Fruit fly (Drosophila melanogaster) whole organism, wandering third instar larva: ENCODE results near the gene RhoGAP16F.

ENCODE experiments used
- HLH106 ChIP-seq: fragments of 200-800 bp; optimal IDR thresholded peaks from 3 replicates; lab custom pipeline; 2019; ENCODE audit warnings: missing biosample characterization, mild to moderate bottlenecking, missing genetic modification characterization, moderate library complexity
- dsf ChIP-seq: sonication (Bioruptor generic); optimal IDR thresholded peaks from 2 replicates; lab custom pipeline; 2016; ENCODE audit warnings: missing biosample characterization, missing genetic modification characterization, borderline replicate concordance

DNA sequence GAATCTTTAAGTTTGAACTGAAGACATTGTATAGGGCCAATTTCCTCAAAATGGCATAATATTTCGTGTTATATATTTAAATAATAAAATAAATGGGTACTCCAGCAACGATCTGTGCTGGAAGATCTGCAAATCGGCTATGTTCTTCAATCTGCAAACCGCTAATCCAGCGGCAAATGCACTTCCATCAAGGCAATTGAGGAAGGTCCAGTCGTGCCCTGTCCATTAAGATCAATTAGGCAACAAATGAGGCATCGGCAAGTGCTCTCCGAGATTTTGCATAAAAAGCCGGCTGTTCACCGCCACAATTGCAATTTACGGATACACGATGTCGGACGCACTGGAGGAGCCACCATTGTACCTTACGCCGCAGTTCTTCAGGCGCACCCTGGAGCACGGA, 10.4 kb downstream of the RhoGAP16F start, which contains the start of gene CG7135:
- no peak for TF ChIP-seq HLH106
- TF ChIP-seq dsf: no peak
